Fruit fly (Drosophila melanogaster): Measurements from ENCODE around the gene CG7091.

dm6 chr3R:12998234-12998591 lies 20.4 kb downstream of the CG7091 start:
- TF ChIP-seq CG7045 (GFP tag; optimal IDR thresholded peaks at IDR 0.05), result no peak
- TF ChIP-seq CG12768 (GFP tag; optimal IDR thresholded peaks at IDR 0.05), result no peak
- no peak for TF ChIP-seq CG1620 (GFP tag; optimal IDR thresholded peaks at IDR 0.05)
- no peak for TF ChIP-seq kay (GFP tag; ENCODE audit: borderline replicate concordance)
- no peak for TF ChIP-seq pad (GFP tag; optimal IDR thresholded peaks at IDR 0.05)
- TF ChIP-seq CG11617 (GFP tag; optimal IDR thresholded peaks at IDR 0.05), result no peak
- no peak for TF ChIP-seq Crg-1 (GFP tag; optimal IDR thresholded peaks at IDR 0.05)
- TF ChIP-seq cnc (optimal IDR thresholded peaks at IDR 0.05), result no peak
- no peak for TF ChIP-seq Clk (GFP tag; optimal IDR thresholded peaks at IDR 0.05)
- TF ChIP-seq ovo (GFP tag; optimal IDR thresholded peaks at IDR 0.05), result no peak
- TF ChIP-seq Hr96 (GFP tag; optimal IDR thresholded peaks at IDR 0.05), result no peak

Measured in whole organism, adult.